Fruit fly (Drosophila melanogaster) whole organism, prepupa: ENCODE results near the gene CG32074.
A peak's percentile ranks its signal among the peaks of the same experiment; 100 is the strongest.
"Not testable (repeated sequence)": the region's sequence is repeated elsewhere in the genome, so short reads cannot be mapped to it uniquely, and the experiment has no call there.

Experiments
- Blimp-1 ChIP-seq: fragments of 200-800 bp; sonication (Bioruptor generic); optimal IDR thresholded peaks from 3 replicates; lab custom pipeline; 2017; ENCODE audit warnings: missing biosample characterization, missing genetic modification characterization, mild to moderate bottlenecking, moderate library complexity, missing genetic modification reagents
- CG11762 ChIP-seq: fragments of 200-800 bp; sonication (Bioruptor generic); optimal IDR thresholded peaks from 3 replicates; lab custom pipeline; 2016; ENCODE audit warnings: missing biosample characterization, missing genetic modification characterization; ENCODE audit not compliant: insufficient read depth
- CG11902 ChIP-seq: fragments of 200-800 bp; sonication (Bioruptor generic); optimal IDR thresholded peaks from 3 replicates; lab custom pipeline; 2016; ENCODE audit warnings: missing biosample characterization, missing genetic modification characterization
- CG15336 ChIP-seq: fragments of 200-800 bp; sonication (Bioruptor generic); IDR thresholded peaks from 2 replicates; pipeline ENCODE4 v1.3.6; 2022; ENCODE audit warnings: missing biosample characterization, missing genetic modification characterization
- CG16779 ChIP-seq: fragments of 200-800 bp; sonication (Bioruptor generic); optimal IDR thresholded peaks from 3 replicates; lab custom pipeline; 2017; ENCODE audit warnings: missing biosample characterization, mild to moderate bottlenecking, missing genetic modification characterization
- CG31627 ChIP-seq: fragments of 200-800 bp; sonication (Bioruptor generic); optimal IDR thresholded peaks from 3 replicates; lab custom pipeline; 2016; ENCODE audit warnings: missing biosample characterization, missing genetic modification characterization
- CG32006 ChIP-seq: fragments of 200-800 bp; sonication (Bioruptor generic); optimal IDR thresholded peaks from 3 replicates; lab custom pipeline; 2017; ENCODE audit warnings: missing biosample characterization, mild to moderate bottlenecking, missing genetic modification characterization
- CG34406 ChIP-seq: fragments of 200-800 bp; sonication (Bioruptor generic); optimal IDR thresholded peaks from 3 replicates; lab custom pipeline; 2016; ENCODE audit warnings: missing biosample characterization, missing genetic modification characterization
- CG4318 ChIP-seq: fragments of 200-800 bp; sonication (Bioruptor generic); optimal IDR thresholded peaks from 3 replicates; lab custom pipeline; 2017; ENCODE audit warnings: missing biosample characterization, mild to moderate bottlenecking, missing genetic modification characterization
- CG6163 ChIP-seq: fragments of 200-800 bp; sonication (Bioruptor generic); IDR thresholded peaks from 3 replicates; pipeline ENCODE4 v1.3.6; 2022; ENCODE audit warnings: missing biosample characterization, missing genetic modification characterization
- CG6276 ChIP-seq: fragments of 200-800 bp; sonication (Bioruptor generic); optimal IDR thresholded peaks from 2 replicates; lab custom pipeline; 2017; ENCODE audit warnings: missing biosample characterization, mild to moderate bottlenecking, missing genetic modification characterization
- CG6792 ChIP-seq: fragments of 200-800 bp; sonication (Bioruptor generic); optimal IDR thresholded peaks from 3 replicates; lab custom pipeline; 2016; ENCODE audit warnings: missing biosample characterization, missing genetic modification characterization
- CG6808 ChIP-seq: fragments of 200-800 bp; sonication (Bioruptor generic); optimal IDR thresholded peaks from 3 replicates; lab custom pipeline; 2017; ENCODE audit warnings: missing biosample characterization, missing genetic modification characterization, mild to moderate bottlenecking, moderate library complexity, missing genetic modification reagents
- CG6854 ChIP-seq: fragments of 200-800 bp; sonication (Bioruptor generic); optimal IDR thresholded peaks from 2 replicates; lab custom pipeline; 2017; ENCODE audit warnings: missing biosample characterization, mild to moderate bottlenecking, missing genetic modification characterization
- CG7368 ChIP-seq: fragments of 200-800 bp; sonication (Bioruptor generic); optimal IDR thresholded peaks from 3 replicates; lab custom pipeline; 2016; ENCODE audit warnings: missing biosample characterization, missing genetic modification characterization
- CG8119 ChIP-seq: fragments of 200-800 bp; sonication (Bioruptor generic); IDR thresholded peaks from 3 replicates; pipeline ENCODE4 v1.3.6; 2022; ENCODE audit warnings: missing biosample characterization, missing genetic modification characterization
- CG8319 ChIP-seq: fragments of 200-800 bp; sonication (Bioruptor generic); optimal IDR thresholded peaks from 3 replicates; lab custom pipeline; 2016; ENCODE audit warnings: missing biosample characterization, missing genetic modification characterization
- CG8632 ChIP-seq: fragments of 200-800 bp; sonication (Bioruptor generic); optimal IDR thresholded peaks from 3 replicates; lab custom pipeline; 2016; ENCODE audit warnings: missing biosample characterization, missing genetic modification characterization
- CG9139 ChIP-seq: fragments of 200-800 bp; sonication (Bioruptor generic); optimal IDR thresholded peaks from 3 replicates; lab custom pipeline; 2017; ENCODE audit warnings: missing biosample characterization, mild to moderate bottlenecking, missing genetic modification characterization
- Eip78C ChIP-seq: fragments of 200-800 bp; sonication (Bioruptor generic); peaks from one replicate; lab custom pipeline; 2016; ENCODE audit warnings: missing biosample characterization, missing genetic modification characterization
- Eip93F ChIP-seq: fragments of 200-800 bp; sonication (Bioruptor generic); optimal IDR thresholded peaks from 2 replicates; lab custom pipeline; 2016; ENCODE audit warnings: missing biosample characterization, mild to moderate bottlenecking, missing genetic modification characterization
- Ets21C ChIP-seq: fragments of 200-800 bp; sonication (Bioruptor generic); optimal IDR thresholded peaks from 3 replicates; lab custom pipeline; 2016; ENCODE audit warnings: missing biosample characterization, missing genetic modification characterization
- Ets96B ChIP-seq: fragments of 200-800 bp; optimal IDR thresholded peaks from 2 replicates; lab custom pipeline; 2019; ENCODE audit warnings: missing biosample characterization, mild to moderate bottlenecking, missing genetic modification characterization, moderate library complexity
- Gug ChIP-seq: fragments of 200-800 bp; sonication (Bioruptor generic); IDR thresholded peaks from 2 replicates; pipeline ENCODE4 v1.3.6; 2022; ENCODE audit warnings: missing biosample characterization, missing genetic modification characterization
- Hr38 ChIP-seq: sonication (Bioruptor generic); optimal IDR thresholded peaks from 2 replicates; lab custom pipeline; 2016; ENCODE audit warnings: missing biosample characterization, missing genetic modification characterization
- OdsH ChIP-seq: fragments of 200-800 bp; sonication (Bioruptor generic); optimal IDR thresholded peaks from 3 replicates; lab custom pipeline; 2016; ENCODE audit warnings: missing biosample characterization, missing genetic modification characterization
- Smox ChIP-seq: fragments of 200-800 bp; sonication (Bioruptor generic); optimal IDR thresholded peaks from 3 replicates; lab custom pipeline; 2016; ENCODE audit warnings: missing biosample characterization, missing genetic modification characterization
- Sox102F ChIP-seq: fragments of 200-800 bp; sonication (Bioruptor generic); optimal IDR thresholded peaks from 2 replicates; lab custom pipeline; 2016; ENCODE audit warnings: missing biosample characterization, mild to moderate bottlenecking, missing genetic modification characterization
- Sox15 ChIP-seq: fragments of 200-800 bp; sonication (Bioruptor generic); optimal IDR thresholded peaks from 3 replicates; lab custom pipeline; 2016; ENCODE audit warnings: missing biosample characterization, missing genetic modification characterization
- achi ChIP-seq: fragments of 200-800 bp; sonication (Bioruptor generic); optimal IDR thresholded peaks from 3 replicates; lab custom pipeline; 2016; ENCODE audit warnings: missing biosample characterization, missing genetic modification characterization
- cyc ChIP-seq: fragments of 200-800 bp; sonication (Bioruptor generic); optimal IDR thresholded peaks from 3 replicates; lab custom pipeline; 2016; ENCODE audit warnings: missing biosample characterization, missing genetic modification characterization
- dsx ChIP-seq: fragments of 200-800 bp; optimal IDR thresholded peaks from 3 replicates; lab custom pipeline; 2019; ENCODE audit warnings: missing biosample characterization, mild to moderate bottlenecking, missing genetic modification characterization, moderate library complexity; ENCODE audit not compliant: poor library complexity, severe bottlenecking
- eg ChIP-seq: fragments of 200-800 bp; sonication (Bioruptor generic); IDR thresholded peaks from 3 replicates; pipeline ENCODE4 v1.3.6; 2022; ENCODE audit warnings: missing biosample characterization, missing genetic modification characterization
- esn ChIP-seq: fragments of 200-800 bp; sonication (Bioruptor generic); optimal IDR thresholded peaks from 2 replicates; lab custom pipeline; 2016; ENCODE audit warnings: missing biosample characterization, mild to moderate bottlenecking, missing genetic modification characterization, moderate library complexity
- fd85E ChIP-seq: fragments of 200-800 bp; sonication (Bioruptor generic); optimal IDR thresholded peaks from 3 replicates; lab custom pipeline; 2016; ENCODE audit warnings: missing biosample characterization, missing genetic modification characterization
- fkh ChIP-seq: fragments of 200-800 bp; sonication (Bioruptor generic); optimal IDR thresholded peaks from 3 replicates; lab custom pipeline; 2017; ENCODE audit warnings: missing biosample characterization, mild to moderate bottlenecking, missing genetic modification characterization, moderate library complexity
- lz ChIP-seq: fragments of 200-800 bp; sonication (Bioruptor generic); optimal IDR thresholded peaks from 3 replicates; lab custom pipeline; 2016; ENCODE audit warnings: missing biosample characterization, missing genetic modification characterization
- net ChIP-seq: fragments of 200-800 bp; sonication (Bioruptor generic); optimal IDR thresholded peaks from 3 replicates; lab custom pipeline; 2016; ENCODE audit warnings: missing biosample characterization, missing genetic modification characterization
- pdm3 ChIP-seq: fragments of 200-800 bp; sonication (Bioruptor generic); optimal IDR thresholded peaks from 3 replicates; lab custom pipeline; 2016; ENCODE audit warnings: missing biosample characterization, missing genetic modification characterization
- salr ChIP-seq, 2 experiments: fragments of 200-800 bp; sonication (Bioruptor generic); optimal IDR thresholded peaks; 3 replicates each; lab custom pipeline; 2016 to 2018; ENCODE audit warnings: missing biosample characterization in 2 of 2, missing genetic modification characterization in 2 of 2, mild to moderate bottlenecking in 1 of 2
- spab ChIP-seq: fragments of 200-800 bp; sonication (Bioruptor generic); optimal IDR thresholded peaks from 2 replicates; lab custom pipeline; 2017; ENCODE audit warnings: missing biosample characterization, mild to moderate bottlenecking, missing genetic modification characterization, missing genetic modification reagents
- ss ChIP-seq, 2 experiments: fragments of 200-800 bp; sonication (Bioruptor generic); optimal IDR thresholded peaks; 2 replicates in 1 of 2; 3 replicates in 1 of 2; lab custom pipeline; 2017 to 2018; ENCODE audit warnings: mild to moderate bottlenecking in 2 of 2, missing biosample characterization in 2 of 2, missing genetic modification characterization in 2 of 2, moderate library complexity in 1 of 2
- svp ChIP-seq: fragments of 200-800 bp; sonication (Bioruptor generic); peaks from one replicate; lab custom pipeline; 2016; ENCODE audit warnings: missing biosample characterization, missing genetic modification characterization
- topi ChIP-seq: fragments of 200-800 bp; sonication (Bioruptor generic); optimal IDR thresholded peaks from 3 replicates; lab custom pipeline; 2016; ENCODE audit warnings: missing biosample characterization, missing genetic modification characterization

CG32074 gene

DNA sequence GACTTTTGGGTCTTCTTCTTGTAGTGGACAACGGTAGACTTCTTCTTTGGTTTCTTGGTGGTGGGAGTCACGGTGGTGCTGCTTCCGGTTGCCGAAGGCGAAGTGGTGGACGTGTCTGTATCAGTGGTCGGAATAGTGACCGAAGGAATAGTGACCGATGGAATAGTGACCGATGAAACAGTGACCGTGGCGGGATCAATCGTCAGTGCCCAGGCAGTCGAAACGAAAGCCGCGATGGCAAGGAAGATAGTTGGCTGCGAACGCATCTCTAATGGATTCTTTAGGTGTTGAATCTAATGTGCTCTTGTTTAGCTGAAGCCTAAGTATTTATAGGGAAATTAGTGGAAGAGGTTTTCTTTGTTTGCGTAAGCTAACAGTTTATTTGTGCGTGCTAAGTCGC lies at the start of gene CG32074:
CG32074 (minus strand) TSS at position 268 of the 400 bp plus-strand sequence.
- not testable (repeated sequence) for TF ChIP-seq Smox, CG6854, CG8319 (GFP tag; lab: Kevin White, UChicago)

DNA sequence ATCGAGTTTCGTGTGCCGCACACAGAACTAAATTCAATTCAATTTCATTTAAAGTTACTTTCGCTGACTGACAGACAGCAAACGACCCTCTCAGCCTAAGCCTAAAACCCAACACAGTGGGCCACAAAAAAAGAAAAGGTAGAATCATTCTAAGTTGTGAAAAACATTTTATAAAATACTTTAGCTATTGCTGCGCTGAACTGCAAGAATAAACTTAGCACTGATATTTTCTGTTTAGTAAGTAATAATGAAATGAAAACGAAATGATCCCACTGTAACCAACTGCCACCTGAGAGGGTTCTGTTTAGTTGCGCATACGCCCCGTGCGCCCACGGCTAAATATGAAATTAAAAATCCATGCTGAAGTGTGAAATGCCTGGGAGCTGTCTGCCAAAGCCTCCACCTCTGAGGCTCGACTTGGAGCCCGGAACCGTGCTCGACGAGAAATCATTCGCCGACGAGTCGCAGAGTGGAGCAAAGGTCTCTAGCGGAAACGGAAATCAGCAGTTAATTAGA lies 41.0 kb upstream of the CG32074 start, which contains the start of gene CG14142:
CG14142 (plus strand) TSS at position 466 of the 516 bp plus-strand sequence.
- no peak for TF ChIP-seq CG8632
- TF ChIP-seq CG32006 = no peak
- no peak for TF ChIP-seq Sox15 (GFP tag; lab: Kevin White, UChicago)
- TF ChIP-seq Gug (GFP tag; lab: Robert Waterston, UW) = no peak
- no peak for TF ChIP-seq Ets21C (GFP tag; lab: Kevin White, UChicago)
- peak; percentile 69 for TF ChIP-seq Eip78C (GFP tag; lab: Kevin White, UChicago)
- TF ChIP-seq achi (GFP tag; lab: Kevin White, UChicago) = no peak
- TF ChIP-seq Sox102F (GFP tag; lab: Kevin White, UChicago) = no peak
- no peak for TF ChIP-seq Ets96B
- TF ChIP-seq cyc (GFP tag; lab: Kevin White, UChicago) = no peak
- TF ChIP-seq Hr38 (GFP tag; lab: Kevin White, UChicago) = no peak
- no peak for TF ChIP-seq spab
- TF ChIP-seq salr (GFP tag; optimal IDR thresholded peaks at IDR 0.05; lab: Kevin White, UChicago) = no peak
- TF ChIP-seq CG6163 (GFP tag; lab: Robert Waterston, UW) = 0 out of 3 replicates have a peak, but pooled peaks have one; percentile 36
- no peak for TF ChIP-seq CG16779
- no peak for TF ChIP-seq CG11762
- no peak for TF ChIP-seq CG4318
- no peak for TF ChIP-seq dsx (GFP tag; lab: Kevin White, UChicago)
- peak; percentile 4 for TF ChIP-seq pdm3 (GFP tag; lab: Kevin White, UChicago)
- TF ChIP-seq CG6792 (GFP tag; lab: Kevin White, UChicago) = no peak
- no peak for TF ChIP-seq Eip93F

- TF ChIP-seq Ets96B (no peak), CG8119 (no peak), eg (peak; percentile 70), Blimp-1 (GFP tag; lab: Kevin White, UChicago) (peak; percentile 62), CG16779 (peak; percentile 34), CG6808 (GFP tag; lab: Kevin White, UChicago) (peak; percentile 32), net (GFP tag; lab: Kevin White, UChicago) (peak; percentile 76), OdsH (no peak), svp (GFP tag; lab: Kevin White, UChicago) (no peak), salr (GFP tag; optimal IDR thresholded peaks at IDR 0.05; lab: Kevin White, UChicago) (peak in 1 of 2 experiments; percentile 50), fd85E (GFP tag; lab: Kevin White, UChicago) (peak; percentile 46), ss (GFP tag; optimal IDR thresholded peaks at IDR 0.05; lab: Kevin White, UChicago) (no peak), Sox102F (GFP tag; lab: Kevin White, UChicago) (peak; percentile 70), lz (GFP tag; lab: Kevin White, UChicago) (peak; percentile 69), CG7368 (GFP tag; lab: Kevin White, UChicago) (peak; percentile 66), CG8319 (GFP tag; lab: Kevin White, UChicago) (peak; percentile 35), Gug (GFP tag; lab: Robert Waterston, UW) (no peak), Sox15 (GFP tag; lab: Kevin White, UChicago) (no peak), fkh (GFP tag; lab: Kevin White, UChicago) (peak; percentile 84), CG6854 (GFP tag; lab: Kevin White, UChicago) (peak; percentile 67), Eip78C (GFP tag; lab: Kevin White, UChicago) (peak; percentile 87), cyc (GFP tag; lab: Kevin White, UChicago) (peak; percentile 51), topi (GFP tag; lab: Kevin White, UChicago) (peak; percentile 66), CG6276 (GFP tag; lab: Kevin White, UChicago) (no peak), CG11902 (no peak), CG11762 (peak; percentile 6), CG15336 (0 out of 2 replicates have a peak, but pooled peaks have one; percentile 19), CG9139 (GFP tag; lab: Kevin White, UChicago) (peak; percentile 45), esn (GFP tag; lab: Kevin White, UChicago) (peak; percentile 82), CG6163 (GFP tag; lab: Robert Waterston, UW) (peak; percentile 71), CG34406 (GFP tag; lab: Kevin White, UChicago) (peak; percentile 67), CG31627 (GFP tag; lab: Kevin White, UChicago) (peak; percentile 38)
These were observed 37.4 kb upstream of the CG32074 start, which contains the start of the genes wls and Adck5 for dm6 chr3L:11169299-11170181. wls (minus strand) TSS chr3L:11169625. Adck5 (plus strand) TSS chr3L:11169817.
